Fruit fly (Drosophila melanogaster) whole organism, embryonic: ENCODE data around the gene Pgm1.

Source experiments
- Atf3 ChIP-seq: fragments of 200-800 bp; sonication (Bioruptor generic); optimal IDR thresholded peaks from 3 replicates; lab custom pipeline; 2016; ENCODE audit warnings: missing biosample characterization, missing genetic modification characterization
- CG8281 ChIP-seq: fragments of 200-800 bp; sonication (Bioruptor generic); optimal IDR thresholded peaks from 2 replicates; lab custom pipeline; 2018; ENCODE audit warnings: missing biosample characterization, mild to moderate bottlenecking, missing genetic modification characterization, moderate library complexity
- Dip3 ChIP-seq: fragments of 200-800 bp; sonication (Bioruptor generic); optimal IDR thresholded peaks from 3 replicates; lab custom pipeline; 2016; ENCODE audit warnings: missing biosample characterization, missing genetic modification characterization
- Nf-YC ChIP-seq: fragments of 200-800 bp; optimal IDR thresholded peaks from 3 replicates; lab custom pipeline; 2019; ENCODE audit warnings: missing biosample characterization, mild to moderate bottlenecking, missing genetic modification characterization, moderate library complexity
- br ChIP-seq: fragments of >200 bp; optimal IDR thresholded peaks from 2 replicates; lab custom pipeline; 2017
- disco-r ChIP-seq: fragments of 200-800 bp; sonication (Bioruptor generic); optimal IDR thresholded peaks from 2 replicates; lab custom pipeline; 2016; ENCODE audit warnings: missing biosample characterization, missing genetic modification characterization
- ken ChIP-seq: fragments of 200-800 bp; sonication (Bioruptor generic); IDR thresholded peaks from 3 replicates; pipeline ENCODE4 v1.3.6; 2022; ENCODE audit warnings: missing biosample characterization, missing genetic modification characterization
- sc ChIP-seq, 3 experiments: fragments of >200 bp in 2 of 3; fragments of 200-800 bp in 1 of 3; sonication (Bioruptor generic) in 1 of 3; optimal IDR thresholded peaks; 2 replicates in 2 of 3; 3 replicates in 1 of 3; lab custom pipeline; 2017; ENCODE audit warnings: mild to moderate bottlenecking in 1 of 3, missing biosample characterization in 1 of 3, missing genetic modification characterization in 1 of 3, missing genetic modification reagents in 1 of 3
- stwl ChIP-seq: fragments of 200-800 bp; sonication (Bioruptor generic); optimal IDR thresholded peaks from 3 replicates; lab custom pipeline; 2018; ENCODE audit warnings: missing biosample characterization, mild to moderate bottlenecking, missing genetic modification characterization, moderate library complexity

DNA sequence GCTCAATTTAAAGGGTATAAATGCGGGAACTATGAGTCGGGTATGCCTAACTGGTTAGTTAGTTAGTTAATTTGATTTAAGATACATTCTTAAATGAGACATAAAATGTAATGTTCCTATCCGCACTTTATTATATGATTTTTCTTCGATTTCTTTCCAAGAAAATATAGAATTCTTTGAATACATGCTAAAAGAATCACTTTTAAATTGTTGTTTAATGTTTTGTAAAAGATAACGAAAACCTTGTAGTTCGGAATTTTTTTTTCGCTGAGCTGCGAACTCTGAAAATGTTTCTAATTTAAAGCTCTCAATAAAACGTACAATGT is 31.7 kb upstream of the Pgm1 start:
- no peak for TF ChIP-seq sc (optimal IDR thresholded peaks at IDR 0.05; lab: Kevin White, UChicago)
- no peak for TF ChIP-seq sc (GFP tag; optimal IDR thresholded peaks at IDR 0.05; lab: Kevin White, UChicago)
- TF ChIP-seq br (lab: Kevin White, UChicago), result no peak
- no peak for TF ChIP-seq Nf-YC (tag; lab: Kevin White, UChicago)
- TF ChIP-seq ken (GFP tag; lab: Robert Waterston, UW), result no peak
- no peak for TF ChIP-seq CG8281 (tag; lab: Kevin White, UChicago)
- peak; percentile 18 for TF ChIP-seq Dip3
- TF ChIP-seq disco-r (GFP tag; lab: Kevin White, UChicago), result no peak
- TF ChIP-seq stwl, result no peak
- no peak for TF ChIP-seq Atf3
